Fruit fly (Drosophila melanogaster) whole organism, adult: ENCODE results near the gene CG43740.

Source experiments
- CG11617 ChIP-seq: fragments of 200-800 bp; sonication (Bioruptor generic); optimal IDR thresholded peaks from 2 replicates; lab custom pipeline; 2017; ENCODE audit warnings: mild to moderate bottlenecking, missing biosample characterization, missing genetic modification reagents, missing genetic modification characterization
- CG12768 ChIP-seq: fragments of 200-800 bp; sonication (Bioruptor generic); optimal IDR thresholded peaks from 2 replicates; lab custom pipeline; 2017; ENCODE audit warnings: missing biosample characterization, missing genetic modification characterization, mild to moderate bottlenecking, moderate library complexity, missing genetic modification reagents
- CG14711 ChIP-seq: fragments of 200-800 bp; sonication (Bioruptor generic); optimal IDR thresholded peaks from 2 replicates; lab custom pipeline; 2018; ENCODE audit warnings: missing biosample characterization, mild to moderate bottlenecking, missing genetic modification characterization, moderate library complexity
- CG1620 ChIP-seq: fragments of 200-800 bp; sonication (Bioruptor generic); optimal IDR thresholded peaks from 2 replicates; lab custom pipeline; 2016; ENCODE audit warnings: missing biosample characterization, missing genetic modification characterization
- CG33017 ChIP-seq: fragments of 200-800 bp; sonication (Bioruptor generic); optimal IDR thresholded peaks from 2 replicates; lab custom pipeline; 2018; ENCODE audit warnings: missing biosample characterization, mild to moderate bottlenecking, missing genetic modification characterization, moderate library complexity
- CG7045 ChIP-seq: fragments of 200-800 bp; sonication (Bioruptor generic); optimal IDR thresholded peaks from 2 replicates; lab custom pipeline; 2017; ENCODE audit warnings: missing biosample characterization, mild to moderate bottlenecking, missing genetic modification characterization
- CG7101 ChIP-seq: fragments of 200-800 bp; sonication (Bioruptor generic); optimal IDR thresholded peaks from 2 replicates; lab custom pipeline; 2018; ENCODE audit warnings: missing biosample characterization, mild to moderate bottlenecking, missing genetic modification characterization, moderate library complexity
- Clk ChIP-seq: fragments of 200-800 bp; sonication (Bioruptor generic); optimal IDR thresholded peaks from 2 replicates; lab custom pipeline; 2017; ENCODE audit warnings: missing biosample characterization, missing genetic modification characterization
- Crg-1 ChIP-seq: fragments of 200-800 bp; sonication (Bioruptor generic); optimal IDR thresholded peaks from 2 replicates; lab custom pipeline; 2016; ENCODE audit warnings: missing biosample characterization, missing genetic modification characterization
- Hr96 ChIP-seq: fragments of 200-800 bp; sonication (Bioruptor generic); optimal IDR thresholded peaks from 2 replicates; lab custom pipeline; 2016; ENCODE audit warnings: missing biosample characterization, missing genetic modification characterization
- Mnt ChIP-seq: fragments of 200-800 bp; sonication (Bioruptor generic); optimal IDR thresholded peaks from 2 replicates; lab custom pipeline; 2016; ENCODE audit warnings: missing biosample characterization, mild to moderate bottlenecking, missing genetic modification characterization
- bab1 ChIP-seq: fragments of 200-800 bp; sonication (Bioruptor generic); optimal IDR thresholded peaks from 3 replicates; lab custom pipeline; 2019; ENCODE audit warnings: missing biosample characterization, mild to moderate bottlenecking, missing genetic modification characterization, moderate library complexity
- kay ChIP-seq: fragments of 200-800 bp; sonication (Bioruptor generic); peaks from one replicate; lab custom pipeline; 2016; ENCODE audit warnings: missing biosample characterization, missing genetic modification characterization, borderline replicate concordance
- ovo ChIP-seq: fragments of 200-800 bp; sonication (Bioruptor generic); optimal IDR thresholded peaks from 2 replicates; lab custom pipeline; 2016; ENCODE audit warnings: missing biosample characterization, missing genetic modification characterization
- tj ChIP-seq: fragments of 200-800 bp; sonication (Bioruptor generic); optimal IDR thresholded peaks from 3 replicates; lab custom pipeline; 2017; ENCODE audit warnings: missing biosample characterization, mild to moderate bottlenecking, missing genetic modification characterization, moderate library complexity
- toe ChIP-seq: fragments of 200-800 bp; sonication (Bioruptor generic); optimal IDR thresholded peaks from 2 replicates; lab custom pipeline; 2016; ENCODE audit warnings: missing biosample characterization, missing genetic modification characterization

Gene CG43740

dm6 chrX:10386183-10386582, 52.7 kb downstream of the CG43740 start:
- TF ChIP-seq CG11617 (GFP tag; lab: Kevin White, UChicago) (no peak), kay (GFP tag; lab: Kevin White, UChicago) (peak; percentile 70), Crg-1 (GFP tag; lab: Kevin White, UChicago) (no peak)

dm6 chrX:10386810-10387340, 53.4 kb downstream of the CG43740 start:
- TF ChIP-seq ovo = no peak
- peak; percentile 7 for TF ChIP-seq kay (GFP tag; lab: Kevin White, UChicago)

dm6 chrX:10387672-10388071, 54.2 kb downstream of the CG43740 start:
- TF ChIP-seq ovo = no peak
- no peak for TF ChIP-seq CG7045
- TF ChIP-seq CG14711 = peak; percentile 20
- no peak for TF ChIP-seq CG33017
- peak; percentile 13 for TF ChIP-seq CG7101 (tag; lab: Kevin White, UChicago)
- no peak for TF ChIP-seq kay (GFP tag; lab: Kevin White, UChicago)
- TF ChIP-seq Crg-1 (GFP tag; lab: Kevin White, UChicago) = no peak
- TF ChIP-seq bab1 (GFP tag; lab: Kevin White, UChicago) = peak; percentile 2
- no peak for TF ChIP-seq Hr96 (GFP tag; lab: Kevin White, UChicago)

dm6 chrX:10396832-10397231, 63.4 kb downstream of the CG43740 start:
- TF ChIP-seq ovo (no peak), Mnt (no peak), CG1620 (GFP tag; lab: Kevin White, UChicago) (no peak), CG12768 (GFP tag; lab: Kevin White, UChicago) (no peak), CG7101 (tag; lab: Kevin White, UChicago) (no peak), bab1 (GFP tag; lab: Kevin White, UChicago) (no peak), kay (GFP tag; lab: Kevin White, UChicago) (no peak), Hr96 (GFP tag; lab: Kevin White, UChicago) (no peak), tj (no peak), CG7045 (no peak), Clk (GFP tag; lab: Kevin White, UChicago) (no peak), toe (no peak)
